Worm (Caenorhabditis elegans) whole organism, L2 larva: ENCODE measurements around the gene acs-2.

ENCODE experiments used
- Y55F3AM.14 ChIP-seq: fragments of 200-800 bp; sonication (Bioruptor generic); optimal IDR thresholded peaks from 2 replicates; lab custom pipeline; 2018; ENCODE audit warnings: mild to moderate bottlenecking, missing genetic modification characterization, missing compliant biosample characterization
- crh-2 ChIP-seq: sonication (generic microtip); optimal IDR thresholded peaks from 2 replicates; lab custom pipeline; 2017; ENCODE audit warnings: missing biosample characterization, missing genetic modification characterization
- lin-11 ChIP-seq: fragments of 150-350 bp; sonication (generic microtip); optimal IDR thresholded peaks from 2 replicates; lab custom pipeline; 2014; ENCODE audit warnings: missing biosample characterization, missing genetic modification characterization, inconsistent platforms, mixed read lengths
- lin-13 ChIP-seq: fragments of 150-350 bp; optimal IDR thresholded peaks from 2 replicates; lab custom pipeline; 2014; ENCODE audit warnings: missing biosample characterization, missing genetic modification reagents, missing genetic modification characterization
- nhr-11 ChIP-seq: fragments of 150-350 bp; optimal IDR thresholded peaks from 2 replicates; lab custom pipeline; 2014; ENCODE audit warnings: missing biosample characterization, missing genetic modification characterization
- nhr-12 ChIP-seq: fragments of 150-350 bp; optimal IDR thresholded peaks from 2 replicates; lab custom pipeline; 2014; ENCODE audit warnings: missing biosample characterization, missing genetic modification characterization
- nhr-25 ChIP-seq: fragments of 150-350 bp; sonication (generic microtip); optimal IDR thresholded peaks from 3 replicates; lab custom pipeline; 2014; ENCODE audit warnings: missing biosample characterization, missing genetic modification characterization
- skn-1 ChIP-seq: sonication (generic microtip); optimal IDR thresholded peaks from 2 replicates; lab custom pipeline; 2017; ENCODE audit warnings: missing biosample characterization, missing genetic modification characterization
- unc-62 ChIP-seq: fragments of 150-350 bp; optimal IDR thresholded peaks from 2 replicates; lab custom pipeline; 2014; ENCODE audit warnings: missing biosample characterization, missing genetic modification reagents, missing genetic modification characterization

- TF ChIP-seq Y55F3AM.14 (GFP tag; lab: Kevin White, UChicago) (no peak), lin-13 (no peak), nhr-12 (tag; lab: Kevin White, UChicago) (no peak), unc-62 (no peak), nhr-11 (tag; lab: Kevin White, UChicago) (no peak), lin-11 (no peak), crh-2 (tag; lab: Kevin White, UChicago) (no peak), nhr-25 (tag; lab: Kevin White, UChicago) (no peak), skn-1 (no peak)
Measured at ce11 chrV:15520398-15520797, 46.8 kb upstream of the acs-2 start.
